Fruit fly (Drosophila melanogaster) whole organism, embryonic: ENCODE measurements around the gene CheB38b.
A peak's percentile ranks its signal among the peaks of the same experiment; 100 is the strongest.

Source experiments
- ATbp ChIP-seq: fragments of 200-800 bp; sonication (Bioruptor generic); optimal IDR thresholded peaks from 2 replicates; lab custom pipeline; 2017; ENCODE audit warnings: missing biosample characterization, mild to moderate bottlenecking, missing genetic modification characterization, missing genetic modification reagents
- C15 ChIP-seq: fragments of 200-800 bp; sonication (Bioruptor generic); IDR thresholded peaks from 3 replicates; pipeline ENCODE4 v1.3.6; 2022; ENCODE audit warnings: missing biosample characterization, missing genetic modification characterization
- CG10267 ChIP-seq: fragments of 200-800 bp; sonication (Bioruptor generic); optimal IDR thresholded peaks from 2 replicates; lab custom pipeline; 2018; ENCODE audit warnings: missing biosample characterization, mild to moderate bottlenecking, missing genetic modification characterization, moderate library complexity
- CG11247 ChIP-seq: fragments of 200-800 bp; sonication (Bioruptor generic); IDR thresholded peaks from 2 replicates; pipeline ENCODE4 v1.3.6; 2022; ENCODE audit warnings: missing biosample characterization, missing genetic modification characterization
- CG11723 ChIP-seq: fragments of 200-800 bp; sonication (Bioruptor generic); optimal IDR thresholded peaks from 2 replicates; lab custom pipeline; 2017; ENCODE audit warnings: missing biosample characterization, mild to moderate bottlenecking, missing genetic modification characterization
- CG12769 ChIP-seq: fragments of 200-800 bp; sonication (Bioruptor generic); optimal IDR thresholded peaks from 2 replicates; lab custom pipeline; 2019; ENCODE audit warnings: missing biosample characterization, mild to moderate bottlenecking, missing genetic modification characterization, moderate library complexity
- CG13424 ChIP-seq: fragments of 200-800 bp; sonication (Bioruptor generic); optimal IDR thresholded peaks from 2 replicates; lab custom pipeline; 2019; ENCODE audit warnings: missing biosample characterization, mild to moderate bottlenecking, missing genetic modification characterization, moderate library complexity
- CG14014 ChIP-seq: fragments of 200-800 bp; sonication (Bioruptor generic); IDR thresholded peaks from 2 replicates; pipeline ENCODE4 v1.3.6; 2022; ENCODE audit warnings: missing biosample characterization, missing genetic modification characterization
- CG14667 ChIP-seq: fragments of 200-800 bp; sonication (Bioruptor generic); IDR thresholded peaks from 2 replicates; pipeline ENCODE4 v1.3.6; 2022; ENCODE audit warnings: missing biosample characterization, missing genetic modification characterization
- CG15514 ChIP-seq: fragments of 200-800 bp; sonication (Bioruptor generic); optimal IDR thresholded peaks from 3 replicates; lab custom pipeline; 2017; ENCODE audit warnings: missing biosample characterization, missing genetic modification characterization, mild to moderate bottlenecking, moderate library complexity, missing genetic modification reagents
- CG15601 ChIP-seq: fragments of 200-800 bp; sonication (Bioruptor generic); optimal IDR thresholded peaks from 3 replicates; lab custom pipeline; 2019; ENCODE audit warnings: missing biosample characterization, mild to moderate bottlenecking, missing genetic modification characterization, moderate library complexity
- CG2889 ChIP-seq: fragments of 200-800 bp; sonication (Bioruptor generic); IDR thresholded peaks from 3 replicates; pipeline ENCODE4 v1.3.6; 2022; ENCODE audit warnings: missing biosample characterization, missing genetic modification characterization
- CG30431 ChIP-seq: fragments of 200-800 bp; sonication (Bioruptor generic); optimal IDR thresholded peaks from 2 replicates; lab custom pipeline; 2017; ENCODE audit warnings: missing biosample characterization, missing genetic modification characterization
- CG33213 ChIP-seq: fragments of 200-800 bp; sonication (Bioruptor generic); optimal IDR thresholded peaks from 3 replicates; lab custom pipeline; 2016; ENCODE audit warnings: missing biosample characterization, missing genetic modification characterization
- CG3726 ChIP-seq: fragments of 200-800 bp; sonication (Bioruptor generic); IDR thresholded peaks from 3 replicates; pipeline ENCODE4, ENCODE4 v1.3.6; 2022; ENCODE audit warnings: missing biosample characterization, missing genetic modification characterization
- CG3838 ChIP-seq: fragments of 200-800 bp; sonication (Bioruptor generic); optimal IDR thresholded peaks from 3 replicates; lab custom pipeline; 2016; ENCODE audit warnings: missing biosample characterization, missing genetic modification characterization
- CG4707 ChIP-seq: fragments of 200-800 bp; sonication (Bioruptor generic); optimal IDR thresholded peaks from 2 replicates; lab custom pipeline; 2018; ENCODE audit warnings: missing biosample characterization, mild to moderate bottlenecking, missing genetic modification characterization, moderate library complexity
- CG4820 ChIP-seq: fragments of 200-800 bp; sonication (Bioruptor generic); optimal IDR thresholded peaks from 3 replicates; lab custom pipeline; 2016; ENCODE audit warnings: missing biosample characterization, missing genetic modification characterization
- CG5953 ChIP-seq: fragments of 200-800 bp; sonication (Bioruptor generic); IDR thresholded peaks from 2 replicates; pipeline ENCODE4 v1.3.6; 2022; ENCODE audit warnings: missing biosample characterization, missing genetic modification characterization
- CG6175 ChIP-seq: fragments of 200-800 bp; sonication (Bioruptor generic); IDR thresholded peaks from 3 replicates; pipeline ENCODE4 v1.3.6; 2022; ENCODE audit warnings: missing biosample characterization, missing genetic modification characterization
- CG7556 ChIP-seq: fragments of 200-800 bp; sonication (Bioruptor generic); optimal IDR thresholded peaks from 2 replicates; lab custom pipeline; 2017; ENCODE audit warnings: missing biosample characterization, mild to moderate bottlenecking, missing genetic modification characterization
- CG7745 ChIP-seq: fragments of 200-800 bp; sonication (Bioruptor generic); optimal IDR thresholded peaks from 2 replicates; lab custom pipeline; 2018; ENCODE audit warnings: missing biosample characterization, mild to moderate bottlenecking, missing genetic modification characterization, moderate library complexity
- CG8765 ChIP-seq: fragments of 200-800 bp; sonication (Bioruptor generic); IDR thresholded peaks from 2 replicates; pipeline ENCODE4 v1.3.6; 2022; ENCODE audit warnings: missing biosample characterization, missing genetic modification characterization
- CG9932 ChIP-seq: fragments of 200-800 bp; sonication (Bioruptor generic); IDR thresholded peaks from 2 replicates; pipeline ENCODE4 v1.3.6; 2022; ENCODE audit warnings: missing biosample characterization, missing genetic modification characterization
- Camta ChIP-seq: fragments of 200-800 bp; sonication (Bioruptor generic); optimal IDR thresholded peaks from 2 replicates; lab custom pipeline; 2016; ENCODE audit warnings: missing biosample characterization, missing genetic modification characterization
- Chrac-16 ChIP-seq: fragments of 200-800 bp; sonication (Bioruptor generic); optimal IDR thresholded peaks from 3 replicates; lab custom pipeline; 2016; ENCODE audit warnings: missing biosample characterization, missing genetic modification characterization
- Doc3 ChIP-seq: fragments of 200-800 bp; sonication (Bioruptor generic); IDR thresholded peaks from 3 replicates; pipeline ENCODE4 v1.3.6; 2022; ENCODE audit warnings: missing biosample characterization, missing genetic modification characterization; ENCODE audit not compliant: partially characterized antibody
- ERR ChIP-seq: fragments of 200-800 bp; sonication (Bioruptor generic); optimal IDR thresholded peaks from 2 replicates; lab custom pipeline; 2016; ENCODE audit warnings: missing biosample characterization, missing genetic modification characterization
- Eip74EF ChIP-seq, 2 experiments: fragments of 200-800 bp in 1 of 2; fragments of >200 bp in 1 of 2; sonication (Bioruptor generic) in 1 of 2; optimal IDR thresholded peaks; 2 replicates each; lab custom pipeline; 2017 to 2019; ENCODE audit warnings: missing biosample characterization in 2 of 2, missing genetic modification characterization in 2 of 2, mild to moderate bottlenecking in 1 of 2, moderate library complexity in 1 of 2
- GATAe ChIP-seq: fragments of 200-800 bp; sonication (Bioruptor generic); conservative IDR thresholded peaks from 2 replicates; pipeline ENCODE4 v1.3.6; 2022; ENCODE audit warnings: missing biosample characterization, missing genetic modification characterization
- Gug ChIP-seq: fragments of 200-800 bp; sonication (Bioruptor generic); IDR thresholded peaks from 4 replicates; pipeline ENCODE4 v1.3.6; 2022; ENCODE audit warnings: missing biosample characterization, missing genetic modification characterization
- HHEX ChIP-seq: fragments of 200-800 bp; sonication (Bioruptor generic); optimal IDR thresholded peaks from 3 replicates; lab custom pipeline; 2017; ENCODE audit warnings: missing biosample characterization, mild to moderate bottlenecking, missing genetic modification characterization, missing genetic modification reagents
- Hr78 ChIP-seq, 2 experiments: fragments of 200-800 bp in 1 of 2; fragments of >200 bp in 1 of 2; sonication (Bioruptor generic) in 1 of 2; optimal IDR thresholded peaks; 2 replicates each; lab custom pipeline; 2017 to 2019; ENCODE audit warnings: missing biosample characterization in 2 of 2, missing genetic modification characterization in 2 of 2, mild to moderate bottlenecking in 1 of 2, moderate library complexity in 1 of 2
- Scr ChIP-seq: fragments of 200-800 bp; sonication (Bioruptor generic); IDR thresholded peaks from 2 replicates; pipeline ENCODE4 v1.3.6; 2022; ENCODE audit warnings: missing biosample characterization, missing genetic modification characterization; ENCODE audit not compliant: partially characterized antibody
- Side ChIP-seq: fragments of 200-800 bp; sonication (Bioruptor generic); optimal IDR thresholded peaks from 2 replicates; lab custom pipeline; 2016; ENCODE audit warnings: missing biosample characterization, missing genetic modification characterization
- Sry-β ChIP-seq: fragments of 200-800 bp; sonication (Bioruptor generic); optimal IDR thresholded peaks from 2 replicates; lab custom pipeline; 2018; ENCODE audit warnings: missing biosample characterization, mild to moderate bottlenecking, missing genetic modification characterization, moderate library complexity
- TFAM ChIP-seq: fragments of 200-800 bp; sonication (Bioruptor generic); optimal IDR thresholded peaks from 2 replicates; lab custom pipeline; 2017; ENCODE audit warnings: missing biosample characterization, missing genetic modification characterization, inconsistent platforms
- btn ChIP-seq: fragments of 200-800 bp; sonication (Bioruptor generic); optimal IDR thresholded peaks from 2 replicates; lab custom pipeline; 2016; ENCODE audit warnings: missing biosample characterization, missing genetic modification characterization
- chn ChIP-seq: fragments of 200-800 bp; sonication (Bioruptor generic); optimal IDR thresholded peaks from 2 replicates; lab custom pipeline; 2016; ENCODE audit warnings: missing biosample characterization, missing genetic modification characterization
- eve ChIP-seq, 2 experiments: fragments of >200 bp; optimal IDR thresholded peaks; 2 replicates each; lab custom pipeline; 2017; ENCODE audit warnings: missing biosample characterization in 2 of 2, missing genetic modification characterization in 2 of 2
- ewg ChIP-seq: fragments of 200-800 bp; sonication (Bioruptor generic); optimal IDR thresholded peaks from 3 replicates; lab custom pipeline; 2017; ENCODE audit warnings: mild to moderate bottlenecking, missing biosample characterization, missing genetic modification reagents, missing genetic modification characterization
- fru ChIP-seq: fragments of >200 bp; optimal IDR thresholded peaks from 2 replicates; lab custom pipeline; 2017
- grn ChIP-seq: fragments of 200-800 bp; sonication (Bioruptor generic); optimal IDR thresholded peaks from 3 replicates; lab custom pipeline; 2017; ENCODE audit warnings: missing biosample characterization, missing genetic modification characterization
- oc ChIP-seq: fragments of 200-800 bp; sonication (Bioruptor generic); optimal IDR thresholded peaks from 2 replicates; lab custom pipeline; 2018; ENCODE audit warnings: missing biosample characterization, mild to moderate bottlenecking, missing genetic modification characterization, moderate library complexity
- pan ChIP-seq, 4 experiments: fragments of >200 bp in 3 of 4; fragments of 200-800 bp in 1 of 4; sonication (Bioruptor generic) in 1 of 4; optimal IDR thresholded peaks in 3 of 4; IDR thresholded peaks in 1 of 4; 2 replicates each; pipeline versions ENCODE4 v1.3.6 to Lab custom; 2017 to 2022; ENCODE audit warnings: missing biosample characterization in 2 of 4, missing genetic modification characterization in 2 of 4, mixed read lengths in 1 of 4
- row ChIP-seq: fragments of 200-800 bp; sonication (Bioruptor generic); IDR thresholded peaks from 3 replicates; pipeline ENCODE4 v1.3.6; 2022; ENCODE audit warnings: missing biosample characterization, missing genetic modification characterization
- sd ChIP-seq: fragments of 200-800 bp; sonication (Bioruptor generic); optimal IDR thresholded peaks from 3 replicates; lab custom pipeline; 2018; ENCODE audit warnings: missing biosample characterization, mild to moderate bottlenecking, missing genetic modification characterization, moderate library complexity
- trem ChIP-seq: fragments of 200-800 bp; optimal IDR thresholded peaks from 3 replicates; lab custom pipeline; 2019; ENCODE audit warnings: missing biosample characterization, mild to moderate bottlenecking, missing genetic modification characterization, moderate library complexity
- ttk ChIP-seq: fragments of 200-800 bp; sonication (Bioruptor generic); IDR thresholded peaks from 2 replicates; pipeline ENCODE4 v2.1.2; 2022; ENCODE audit warnings: missing biosample characterization, missing genetic modification characterization
- z ChIP-seq: fragments of 200-800 bp; sonication (Bioruptor generic); IDR thresholded peaks from 3 replicates; pipeline ENCODE4 v1.3.6; 2022; ENCODE audit warnings: missing biosample characterization, missing genetic modification characterization
- zfh1 ChIP-seq: fragments of 200-800 bp; sonication (Bioruptor generic); IDR thresholded peaks from 3 replicates; pipeline ENCODE4 v1.3.6; 2022; ENCODE audit warnings: missing biosample characterization, missing genetic modification characterization

The CheB38b gene

dm6 chr2L:20822025-20822371 lies 4.9 kb upstream of the CheB38b start (continued):
- TF ChIP-seq Chrac-16 (GFP tag; lab: Kevin White, UChicago) (no peak), pan (optimal IDR thresholded peaks at IDR 0.05; lab: Kevin White, UChicago) (no peak), pan (GFP tag; optimal IDR thresholded peaks at IDR 0.05 in 1 of 2, IDR thresholded peaks at IDR 0.05 in 1 of 2) (no peak), CG7745 (tag; lab: Kevin White, UChicago) (no peak), oc (no peak), CG15514 (GFP tag; lab: Kevin White, UChicago) (no peak), zfh1 (GFP tag; lab: Robert Waterston, UW) (no peak), CG10267 (tag; lab: Kevin White, UChicago) (no peak), GATAe (no peak), Hr78 (GFP tag; optimal IDR thresholded peaks at IDR 0.05; lab: Kevin White, UChicago) (peak in 1 of 2 experiments; percentile 56), CG13424 (no peak), CG8765 (GFP tag; lab: Robert Waterston, UW) (peak; percentile 78; the same call in 1 of the 2 replicates), CG14014 (GFP tag; lab: Robert Waterston, UW) (no peak), ERR (GFP tag; lab: Kevin White, UChicago) (peak; percentile 26), row (GFP tag; lab: Robert Waterston, UW) (no peak), TFAM (GFP tag; lab: Kevin White, UChicago) (no peak), CG14667 (no peak), CG30431 (no peak), ttk (GFP tag; lab: Robert Waterston, UW) (no peak), chn (GFP tag; lab: Kevin White, UChicago) (no peak), btn (GFP tag; lab: Kevin White, UChicago) (no peak), CG7556 (GFP tag; lab: Kevin White, UChicago) (no peak), Eip74EF (GFP tag; optimal IDR thresholded peaks at IDR 0.05; lab: Kevin White, UChicago) (no peak), CG2889 (GFP tag; lab: Robert Waterston, UW) (no peak), CG11247 (GFP tag; lab: Robert Waterston, UW) (no peak), CG3726 (GFP tag; lab: Robert Waterston, UW) (no peak), CG15601 (no peak), CG11723 (GFP tag; lab: Kevin White, UChicago) (no peak), CG4707 (GFP tag; lab: Kevin White, UChicago) (no peak), ATbp (GFP tag; lab: Kevin White, UChicago) (no peak), z (no peak), CG5953 (no peak), C15 (GFP tag; lab: Robert Waterston, UW) (no peak), CG4820 (GFP tag; lab: Kevin White, UChicago) (no peak), fru (no peak), Doc3 (GFP tag; lab: Robert Waterston, UW) (no peak), Sry-β (GFP tag; lab: Kevin White, UChicago) (no peak), HHEX (GFP tag; lab: Kevin White, UChicago) (no peak), CG33213 (GFP tag; lab: Kevin White, UChicago) (no peak), Side (GFP tag; lab: Kevin White, UChicago) (no peak), grn (GFP tag; lab: Kevin White, UChicago) (no peak), CG9932 (no peak), Camta (GFP tag; lab: Kevin White, UChicago) (no peak), CG3838 (GFP tag; lab: Kevin White, UChicago) (no peak), Scr (no peak), CG12769 (tag; lab: Kevin White, UChicago) (peak; percentile 50), CG6175 (GFP tag; lab: Robert Waterston, UW) (0 out of 3 replicates have a peak, but pooled peaks have one; percentile 68), Gug (GFP tag; lab: Robert Waterston, UW) (no peak), sd (no peak), trem (tag; lab: Kevin White, UChicago) (no peak), ewg (GFP tag; lab: Kevin White, UChicago) (peak; percentile 64), eve (GFP tag; optimal IDR thresholded peaks at IDR 0.05; lab: Kevin White, UChicago) (no peak)
